Worm (Caenorhabditis elegans): Measurements from ENCODE around the gene swan-1.
A peak's percentile ranks its signal among the peaks of the same experiment; 100 is the strongest.

swan-1 gene

ce11 chrV:13808462-13808867 lies 1.4 kb upstream of the swan-1 start:
- TF ChIP-seq nhr-129 (tag; optimal IDR thresholded peaks at IDR 0.05) (peak; percentile 94), ceh-16 (tag; optimal IDR thresholded peaks at IDR 0.05) (peak; percentile 0), crh-2 (tag; optimal IDR thresholded peaks at IDR 0.05) (peak; percentile 75), lsy-2 (tag; optimal IDR thresholded peaks at IDR 0.05) (peak in 1 of 2 experiments; percentile 63), C34F6.9 (tag; optimal IDR thresholded peaks at IDR 0.05) (peak; percentile 76), blmp-1 (tag; optimal IDR thresholded peaks at IDR 0.05; ENCODE audit: insufficient read depth) (peak; percentile 63), Y55F3AM.14 (GFP tag; optimal IDR thresholded peaks at IDR 0.05) (peak; percentile 6), sma-9 (GFP tag; optimal IDR thresholded peaks at IDR 0.05) (peak; percentile 41), sma-9 (tag; optimal IDR thresholded peaks at IDR 0.05) (no peak), nhr-237 (tag; optimal IDR thresholded peaks at IDR 0.05) (no peak), fos-1 (tag; optimal IDR thresholded peaks at IDR 0.05) (peak; percentile 78), gmeb-1 (tag; optimal IDR thresholded peaks at IDR 0.05) (peak; percentile 46), nhr-6 (tag; optimal IDR thresholded peaks at IDR 0.05) (no peak), F13H6.1 (tag; optimal IDR thresholded peaks at IDR 0.05) (peak; percentile 89), lin-13 (GFP tag; optimal IDR thresholded peaks at IDR 0.05) (peak; percentile 24), peb-1 (tag; optimal IDR thresholded peaks at IDR 0.05) (no peak), lin-11 (tag; optimal IDR thresholded peaks at IDR 0.05) (peak; percentile 5), unc-55 (GFP tag; optimal IDR thresholded peaks at IDR 0.05) (peak; percentile 80), unc-39 (tag; optimal IDR thresholded peaks at IDR 0.05) (peak; percentile 7), zag-1 (tag; optimal IDR thresholded peaks at IDR 0.05) (no peak), sem-4 (tag; optimal IDR thresholded peaks at IDR 0.05) (peak; percentile 6)

ce11 chrV:13803902-13804301 lies 3.1 kb downstream of the swan-1 start, which contains the start of gene swan-2:
Gene swan-2 (minus strand): TSS chrV:13804281.
- no peak for TF ChIP-seq lin-11 (tag; optimal IDR thresholded peaks at IDR 0.05)
- TF ChIP-seq C34F6.9 (tag; optimal IDR thresholded peaks at IDR 0.05) = no peak
- TF ChIP-seq nhr-10 (tag; optimal IDR thresholded peaks at IDR 0.05) = no peak
- TF ChIP-seq peb-1 (tag; optimal IDR thresholded peaks at IDR 0.05) = no peak
- no peak for TF ChIP-seq ztf-1 (GFP tag; conservative IDR thresholded peaks at IDR 0.05)
- TF ChIP-seq nhr-129 (tag; optimal IDR thresholded peaks at IDR 0.05) = peak; percentile 30
- no peak for TF ChIP-seq nhr-21 (tag; optimal IDR thresholded peaks at IDR 0.05)
- no peak for TF ChIP-seq lsy-2 (tag; optimal IDR thresholded peaks at IDR 0.05)

ce11 chrV:13799190-13799589 lies 7.8 kb downstream of the swan-1 start:
- no peak for TF ChIP-seq egl-27 (tag; optimal IDR thresholded peaks at IDR 0.05)
- no peak for TF ChIP-seq lin-39 (tag; optimal IDR thresholded peaks at IDR 0.05)
- TF ChIP-seq nhr-21 (tag; optimal IDR thresholded peaks at IDR 0.05) = no peak
- TF ChIP-seq skn-1 (tag; optimal IDR thresholded peaks at IDR 0.05) = no peak
- no peak for TF ChIP-seq unc-62 (GFP tag; optimal IDR thresholded peaks at IDR 0.05)
- no peak for TF ChIP-seq mdl-1 (tag; optimal IDR thresholded peaks at IDR 0.05)
- no peak for TF ChIP-seq nhr-11 (tag; optimal IDR thresholded peaks at IDR 0.05)
- TF ChIP-seq sma-9 (GFP tag; optimal IDR thresholded peaks at IDR 0.05) = no peak
- no peak for TF ChIP-seq sma-9 (tag; optimal IDR thresholded peaks at IDR 0.05)
- TF ChIP-seq ztf-4 (tag; optimal IDR thresholded peaks at IDR 0.05) = no peak
- TF ChIP-seq elt-1 (tag; optimal IDR thresholded peaks at IDR 0.05) = no peak
- no peak for TF ChIP-seq lin-13 (GFP tag; optimal IDR thresholded peaks at IDR 0.05)
- TF ChIP-seq unc-39 (tag; optimal IDR thresholded peaks at IDR 0.05) = no peak
- no peak for TF ChIP-seq nhr-77 (tag; optimal IDR thresholded peaks at IDR 0.05)
- TF ChIP-seq fos-1 (tag; optimal IDR thresholded peaks at IDR 0.05) = no peak
- no peak for TF ChIP-seq unc-55 (GFP tag; optimal IDR thresholded peaks at IDR 0.05)

DNA sequence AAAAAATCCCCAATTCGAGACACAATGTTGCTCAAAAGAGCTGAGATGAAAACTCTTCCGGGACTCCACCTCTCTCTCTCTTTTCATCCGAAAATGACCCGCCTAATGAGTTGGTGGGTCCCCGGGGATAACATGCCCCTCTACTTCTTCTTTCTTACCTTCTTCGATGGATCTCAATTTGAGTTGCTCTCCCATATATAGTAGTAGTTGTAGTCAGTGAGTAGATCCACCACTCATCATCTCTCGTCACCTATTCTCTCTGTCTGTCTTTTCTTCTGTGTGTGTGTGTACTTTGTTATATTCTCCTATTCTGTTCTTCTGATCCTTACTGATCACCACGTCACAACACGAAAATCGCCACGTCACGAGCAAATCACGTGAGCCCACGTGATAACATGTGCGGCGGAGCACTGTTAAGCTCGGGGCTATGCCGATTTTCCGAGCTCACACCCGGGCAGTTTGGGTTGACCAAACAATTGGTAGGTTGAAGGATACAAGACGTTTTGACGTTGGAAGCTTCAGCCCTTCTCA lies 10.7 kb downstream of the swan-1 start, which contains the start of gene twk-32:
TSS of gene twk-32 (plus strand) at position 396 of the 531 bp plus-strand sequence.
- TF ChIP-seq gmeb-1 (tag; optimal IDR thresholded peaks at IDR 0.05) (no peak), nhr-25 (tag; optimal IDR thresholded peaks at IDR 0.05) (no peak), sma-3 (GFP tag; optimal IDR thresholded peaks at IDR 0.05) (no peak), lsy-2 (tag; optimal IDR thresholded peaks at IDR 0.05) (no peak)

- no peak for TF ChIP-seq R02D3.7 (tag; optimal IDR thresholded peaks at IDR 0.05)
- TF ChIP-seq nhr-129 (tag; optimal IDR thresholded peaks at IDR 0.05) = no peak
- no peak for TF ChIP-seq sma-9 (GFP tag; optimal IDR thresholded peaks at IDR 0.05)
- no peak for TF ChIP-seq sma-9 (tag; optimal IDR thresholded peaks at IDR 0.05)
- no peak for TF ChIP-seq lin-11 (tag; optimal IDR thresholded peaks at IDR 0.05)
- TF ChIP-seq nhr-12 (tag; optimal IDR thresholded peaks at IDR 0.05) = no peak
- TF ChIP-seq nhr-25 (tag; optimal IDR thresholded peaks at IDR 0.05) = no peak
- no peak for TF ChIP-seq peb-1 (tag; optimal IDR thresholded peaks at IDR 0.05)
- TF ChIP-seq F13H6.1 (tag; optimal IDR thresholded peaks at IDR 0.05) = no peak
- no peak for TF ChIP-seq nhr-237 (tag; optimal IDR thresholded peaks at IDR 0.05)
- no peak for TF ChIP-seq unc-39 (tag; optimal IDR thresholded peaks at IDR 0.05)
- TF ChIP-seq aly-2 (tag; optimal IDR thresholded peaks at IDR 0.05) = no peak
- TF ChIP-seq ztf-11 (tag; optimal IDR thresholded peaks at IDR 0.05) = no peak
- TF ChIP-seq mdl-1 (tag; optimal IDR thresholded peaks at IDR 0.05) = no peak
- no peak for TF ChIP-seq ceh-82 (tag; optimal IDR thresholded peaks at IDR 0.05)
- no peak for TF ChIP-seq ztf-1 (GFP tag; conservative IDR thresholded peaks at IDR 0.05)
- no peak for TF ChIP-seq egl-27 (tag; optimal IDR thresholded peaks at IDR 0.05)
- no peak for TF ChIP-seq skn-1 (tag; optimal IDR thresholded peaks at IDR 0.05)
- TF ChIP-seq Y55F3AM.14 (GFP tag; optimal IDR thresholded peaks at IDR 0.05) = no peak
- no peak for TF ChIP-seq blmp-1 (tag; optimal IDR thresholded peaks at IDR 0.05; ENCODE audit: insufficient read depth)
- TF ChIP-seq sem-4 (tag; optimal IDR thresholded peaks at IDR 0.05) = no peak
Observed at ce11 chrV:13794046-13794445, 13.0 kb downstream of the swan-1 start.
